Worm (Caenorhabditis elegans) whole organism, dauer: ENCODE measurements around the gene F46C8.8.

Source experiments
- unc-62 ChIP-seq: sonication (generic microtip); optimal IDR thresholded peaks from 2 replicates; lab custom pipeline; 2017; ENCODE audit warnings: missing biosample characterization, missing genetic modification reagents, missing genetic modification characterization

Gene F46C8.8

DNA sequence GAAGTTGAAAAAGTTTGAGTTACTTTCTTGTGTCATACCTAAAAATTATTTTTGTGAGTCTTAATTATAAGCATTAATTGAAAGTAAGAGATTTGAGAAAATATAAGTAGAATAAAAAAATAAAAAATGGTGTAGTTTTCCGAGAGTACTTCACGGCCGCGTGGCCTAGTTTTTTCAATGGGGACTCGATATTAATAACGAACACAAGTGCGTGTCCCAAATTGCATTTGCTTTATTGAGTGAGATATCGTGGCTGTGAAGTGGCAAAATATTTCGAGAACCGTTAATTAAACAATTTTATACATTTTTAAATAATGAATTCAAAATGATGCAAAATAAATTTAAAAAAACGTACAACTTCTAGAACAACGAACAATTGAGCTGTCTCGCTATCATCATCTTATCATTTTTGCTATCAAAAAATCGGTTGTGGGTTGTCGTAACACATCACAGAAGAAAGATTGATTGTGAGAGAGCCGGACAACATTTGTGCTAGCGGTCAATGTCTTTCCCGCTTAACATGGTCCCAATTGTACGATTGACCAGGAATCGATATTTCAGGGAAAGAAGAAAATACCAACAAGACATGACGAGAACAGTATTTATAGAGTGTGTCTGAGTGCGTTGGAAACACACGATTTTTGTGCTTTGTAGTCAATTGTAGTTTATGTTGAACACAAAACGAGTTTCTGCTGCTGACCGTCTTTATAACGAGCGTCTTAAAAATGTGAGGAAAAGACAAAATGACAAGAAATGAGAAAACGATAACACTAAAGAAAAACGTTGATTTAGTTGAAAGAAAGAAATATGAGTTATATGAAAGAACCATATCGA lies 15.7 kb upstream of the F46C8.8 start, which contains the start of gene apy-1:
Gene apy-1 (minus strand): TSS at position 38 of the 834 bp plus-strand sequence.
- no peak for TF ChIP-seq unc-62

DNA sequence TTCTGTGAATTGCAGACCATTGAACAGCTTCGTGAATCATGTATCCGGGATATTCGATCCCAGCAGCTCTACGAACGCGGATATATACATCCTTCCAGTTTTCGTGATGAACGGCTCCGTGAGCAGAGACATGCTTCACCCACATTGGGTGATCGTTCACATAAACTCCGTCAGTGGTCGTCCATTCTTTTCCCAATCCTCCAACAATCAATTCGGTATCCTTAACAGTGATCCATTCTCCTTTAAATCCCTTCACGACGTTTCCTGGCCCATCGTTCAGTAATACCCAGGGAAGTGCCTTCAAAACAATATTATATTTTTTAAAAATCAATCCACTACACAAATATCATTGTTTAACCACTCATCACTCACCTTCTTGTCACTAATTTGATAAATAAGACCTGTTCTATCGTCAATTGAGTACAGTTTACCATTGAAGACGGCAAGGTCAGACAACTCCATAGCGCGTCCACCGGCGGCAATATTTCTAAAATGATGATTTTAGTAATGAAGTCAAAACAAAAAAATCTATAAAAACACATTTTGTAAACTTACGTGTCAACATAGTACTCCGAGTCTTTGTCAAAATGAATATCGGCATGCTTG lies 14.6 kb upstream of the F46C8.8 start:
- no peak for TF ChIP-seq unc-62

DNA sequence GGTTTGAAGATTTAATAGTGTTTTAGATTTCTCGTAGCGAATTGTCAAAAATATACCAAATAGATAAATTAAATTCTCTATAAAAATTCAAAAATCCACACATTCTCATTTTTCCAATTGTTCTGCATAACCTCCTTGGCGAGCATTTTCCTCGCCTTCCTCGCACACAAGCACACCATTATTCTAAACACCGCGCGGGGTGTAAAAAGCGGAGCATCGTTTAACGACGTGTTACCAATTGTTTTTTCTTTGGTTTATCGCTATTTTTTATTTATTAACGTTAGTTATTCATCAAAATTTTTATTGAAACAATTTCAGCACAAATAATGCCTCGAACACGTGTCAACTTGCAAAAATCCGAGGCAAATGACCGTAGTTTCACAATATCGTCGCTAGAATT lies 10.8 kb upstream of the F46C8.8 start, which contains the start of gene vps-52:
Gene vps-52 (plus strand): TSS at position 319 of the 400 bp plus-strand sequence.
- no peak for TF ChIP-seq unc-62

DNA sequence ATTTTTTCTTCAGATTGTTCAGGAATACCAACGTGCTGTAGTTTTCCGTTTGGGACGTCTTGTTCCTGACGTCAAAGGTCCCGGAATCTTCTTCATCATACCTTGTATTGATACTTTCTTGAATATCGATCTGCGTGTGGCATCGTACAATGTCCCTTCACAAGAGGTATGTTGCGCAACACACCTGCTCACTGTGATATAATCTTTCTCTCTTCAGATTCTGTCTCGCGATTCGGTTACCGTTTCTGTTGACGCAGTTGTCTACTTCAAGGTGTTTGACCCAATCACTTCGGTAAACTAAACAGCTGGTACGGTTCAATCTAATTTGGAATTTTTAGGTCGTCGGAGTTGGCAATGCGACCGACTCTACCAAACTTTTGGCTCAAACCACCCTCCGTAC lies 9.2 kb upstream of the F46C8.8 start:
- TF ChIP-seq unc-62: no peak

DNA sequence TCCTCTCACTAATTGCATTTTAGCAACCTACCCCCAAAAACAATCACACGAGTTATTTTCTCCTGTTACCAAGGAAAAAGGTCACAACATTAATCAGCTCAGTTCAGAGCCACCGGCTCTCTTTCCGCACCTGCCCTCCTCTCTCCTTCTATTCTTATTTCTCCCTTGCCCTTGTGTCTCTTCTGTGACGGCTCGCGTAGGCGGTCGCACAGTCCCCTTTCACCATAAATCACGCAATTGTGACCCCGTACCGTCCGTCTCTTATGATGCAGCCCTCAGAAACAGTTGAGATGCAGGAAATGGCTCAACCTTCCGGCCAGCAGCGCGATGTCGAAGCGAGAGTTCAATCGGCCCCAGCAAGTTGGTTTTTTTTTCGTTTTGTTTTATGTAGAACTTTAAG lies 8.4 kb upstream of the F46C8.8 start, which contains the start of gene sto-1:
Gene sto-1 (plus strand): TSS at position 200 of the 400 bp plus-strand sequence.
- TF ChIP-seq unc-62: no peak

DNA sequence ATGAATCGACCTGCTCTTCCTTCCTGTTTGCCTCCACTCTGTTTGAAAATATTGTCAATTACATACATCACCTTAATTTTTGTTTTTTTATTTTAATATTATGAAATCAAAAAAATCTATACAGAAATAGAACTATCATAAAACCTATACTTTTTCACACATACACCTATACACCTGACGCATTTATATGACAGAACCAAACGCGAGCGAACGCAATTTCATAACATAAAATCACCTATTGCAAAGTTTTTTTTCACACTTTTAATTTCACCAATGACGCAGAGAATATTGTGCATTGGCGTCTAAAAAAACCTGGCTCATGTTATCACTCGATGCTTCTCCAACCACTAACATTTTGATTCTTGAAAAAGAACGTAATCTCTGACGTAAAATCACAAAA lies 7.7 kb upstream of the F46C8.8 start:
- TF ChIP-seq unc-62: no peak

DNA sequence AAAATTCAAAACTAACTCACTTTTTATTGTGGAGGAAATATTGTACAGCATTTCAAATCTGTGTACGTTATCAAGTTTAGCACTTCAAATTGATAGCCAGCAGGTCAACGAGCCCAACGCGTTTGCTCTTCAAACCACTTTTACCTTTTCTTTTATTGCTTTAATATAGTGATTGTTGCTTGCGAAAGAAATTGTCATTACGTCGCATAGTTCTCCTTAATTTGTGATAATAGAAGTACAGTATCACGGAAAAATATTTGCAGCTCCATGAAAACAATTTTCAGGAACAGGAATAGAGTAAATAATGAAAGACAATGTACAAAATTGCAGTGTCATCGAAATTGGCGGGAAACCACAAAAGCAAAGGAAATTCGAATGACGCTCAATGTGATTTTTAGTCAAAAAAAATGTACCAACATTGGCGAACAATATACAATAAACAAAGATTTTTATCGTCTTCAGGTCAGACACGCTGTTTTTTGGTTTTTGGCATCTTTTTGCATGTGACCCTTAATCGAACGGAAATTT lies 4.8 kb upstream of the F46C8.8 start, which contains the start of the genes PDB1.1 and F08C6.5:
Gene PDB1.1 (minus strand): TSS at position 158 of the 528 bp plus-strand sequence.
Gene F08C6.5 (plus strand): TSS at position 478 of the 528 bp plus-strand sequence.
- no peak for TF ChIP-seq unc-62

DNA sequence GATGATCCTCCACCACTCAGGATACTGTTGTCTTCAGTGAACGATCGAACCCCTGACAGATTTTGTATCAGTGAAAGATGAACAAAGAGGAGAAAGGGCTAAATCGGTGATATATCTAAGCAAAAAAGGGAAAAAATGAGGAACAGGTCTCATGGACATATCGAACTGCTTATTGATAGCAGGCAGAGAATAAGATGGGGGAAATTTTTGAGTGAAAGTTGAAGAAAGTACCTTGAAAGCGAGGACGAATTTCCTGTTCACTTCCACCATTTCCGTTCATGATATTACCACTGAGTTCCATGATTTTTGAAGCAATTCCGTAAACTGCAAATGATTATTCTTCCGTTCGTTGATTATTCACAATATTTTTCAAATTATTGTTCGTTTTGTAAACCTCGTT lies 895 bp downstream of the F46C8.8 start:
- TF ChIP-seq unc-62: no peak

DNA sequence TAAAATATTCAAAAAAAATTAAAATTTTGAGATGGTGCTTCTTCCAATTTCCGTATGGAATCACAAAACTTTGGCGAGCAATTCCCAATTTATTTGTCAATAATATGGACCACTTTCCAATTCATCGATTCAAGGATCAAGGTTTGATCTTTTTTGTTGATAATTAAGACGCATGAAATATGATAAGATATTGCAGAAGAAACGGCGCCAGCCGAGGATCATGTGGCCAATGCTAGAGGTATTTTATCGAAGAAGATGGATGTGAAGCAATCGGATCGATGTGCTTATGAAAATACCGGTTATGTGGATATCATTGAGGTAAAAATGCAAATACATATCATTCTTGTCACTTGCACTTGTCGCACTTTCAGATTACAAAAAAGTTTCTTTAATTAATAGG lies 3.8 kb downstream of the F46C8.8 start:
- TF ChIP-seq unc-62: no peak

ce11 chrX:7548158-7548557 lies 6.1 kb downstream of the F46C8.8 start, which contains the start of gene F46C8.1:
TSS of gene F46C8.1 (plus strand) at chrX:7548458.
- no peak for TF ChIP-seq unc-62

ce11 chrX:7547696-7548095 lies 6.5 kb downstream of the F46C8.8 start:
- no peak for TF ChIP-seq unc-62

- no peak for TF ChIP-seq unc-62
Measured at ce11 chrX:7546509-7546908, 7.7 kb downstream of the F46C8.8 start, which contains the start of gene col-174. TSS of gene col-174 (plus strand) at chrX:7546809.

DNA sequence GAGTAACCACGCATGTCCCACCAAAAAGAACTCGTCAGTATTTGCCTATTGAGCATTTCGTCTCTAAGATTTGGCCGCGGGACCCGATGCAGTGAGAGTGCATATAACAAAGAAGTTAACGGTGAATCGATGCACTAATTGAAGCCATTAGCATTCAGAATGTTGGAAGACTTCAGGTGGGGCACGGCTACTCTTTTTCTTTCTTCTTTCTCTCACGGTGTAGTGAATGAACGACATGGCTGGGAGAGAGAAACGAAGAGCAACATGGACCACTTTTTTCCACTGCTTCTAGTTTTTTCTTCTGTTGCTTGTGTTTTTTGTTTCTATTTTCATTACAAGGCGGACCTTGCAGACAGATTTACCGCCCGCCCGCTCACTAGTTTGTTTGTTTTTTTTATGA lies 13.1 kb downstream of the F46C8.8 start:
- no peak for TF ChIP-seq unc-62

DNA sequence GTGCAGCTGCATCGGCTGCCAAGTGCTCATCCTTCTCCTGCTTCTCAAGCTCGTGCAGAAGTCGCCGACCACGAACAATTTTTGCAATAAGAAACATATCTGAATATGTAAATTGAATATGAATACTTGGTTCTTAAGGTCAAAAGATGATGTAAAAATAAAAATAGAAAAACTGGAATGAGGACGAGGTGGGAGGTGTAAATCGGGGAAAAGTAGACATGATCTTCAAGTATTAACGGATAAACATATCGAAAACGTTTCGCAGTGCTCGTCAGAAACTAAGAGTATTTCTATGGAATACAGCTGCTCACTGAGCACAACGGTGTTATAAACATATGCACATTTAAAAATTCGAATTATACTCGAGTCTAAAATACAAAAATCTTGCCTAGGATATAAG lies 14.2 kb downstream of the F46C8.8 start, which contains the start of gene glb-16:
Gene glb-16 (minus strand): TSS at position 101 of the 400 bp plus-strand sequence.
- no peak for TF ChIP-seq unc-62

- no peak for TF ChIP-seq unc-62
Measured at ce11 chrX:7537742-7538268, 16.4 kb downstream of the F46C8.8 start, which contains the start of gene dpy-7. TSS of gene dpy-7 (minus strand) at chrX:7537792.

DNA sequence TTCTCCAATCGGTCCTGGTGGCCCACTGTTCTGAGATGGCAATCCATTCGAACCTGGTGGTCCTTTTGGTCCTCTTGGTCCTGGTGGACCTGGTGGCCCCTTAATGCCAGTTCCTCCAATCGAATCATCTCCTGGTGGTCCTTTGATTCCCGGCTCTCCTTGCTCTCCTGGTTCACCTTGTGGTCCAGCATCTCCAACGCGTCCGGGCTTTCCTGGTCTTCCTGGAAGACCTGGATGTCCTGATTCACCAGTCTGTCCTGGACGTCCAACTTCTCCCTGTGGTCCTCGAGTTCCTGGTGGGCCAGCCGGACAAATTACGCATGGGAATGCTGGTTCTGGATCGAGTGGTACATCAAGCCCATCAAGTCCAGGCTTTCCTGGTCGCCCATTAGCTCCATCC lies 17.4 kb downstream of the F46C8.8 start:
- TF ChIP-seq unc-62: no peak

DNA sequence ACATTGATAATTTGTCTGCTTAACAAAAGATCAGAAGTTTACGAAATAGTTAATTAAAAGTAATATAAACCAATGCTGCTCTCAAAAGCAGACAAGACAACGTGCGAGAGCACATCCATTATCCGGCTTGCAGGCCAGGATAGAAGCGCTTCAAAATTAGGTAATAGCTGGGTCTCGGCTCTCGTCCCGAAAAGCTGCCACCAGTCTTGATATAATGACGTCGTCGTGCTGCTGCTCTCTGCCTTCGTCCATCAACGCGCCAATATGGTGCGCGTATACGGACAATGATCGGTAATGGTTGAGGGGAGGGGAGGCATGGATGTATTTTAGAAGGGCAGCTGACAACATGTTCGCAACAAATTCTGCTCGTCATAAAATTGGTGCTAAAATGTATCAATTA lies 19.8 kb downstream of the F46C8.8 start:
- no peak for TF ChIP-seq unc-62
